Worm (Caenorhabditis elegans): Measurements from ENCODE around the gene E02C12.9.

- TF ChIP-seq nhr-84 (tag; optimal IDR thresholded peaks at IDR 0.05), result no peak
- TF ChIP-seq zag-1 (tag; optimal IDR thresholded peaks at IDR 0.05), result no peak
- TF ChIP-seq mdl-1 (tag; optimal IDR thresholded peaks at IDR 0.05), result no peak
- no peak for TF ChIP-seq egl-13 (tag; optimal IDR thresholded peaks at IDR 0.05)
- no peak for TF ChIP-seq lir-3 (tag; optimal IDR thresholded peaks at IDR 0.05; ENCODE audit: poor library complexity)
- TF ChIP-seq snu-23 (GFP tag; optimal IDR thresholded peaks at IDR 0.05), result no peak
- TF ChIP-seq jun-1 (tag; optimal IDR thresholded peaks at IDR 0.05), result no peak
- no peak for TF ChIP-seq snpc-4 (tag; optimal IDR thresholded peaks at IDR 0.05)
- TF ChIP-seq irx-1 (tag; optimal IDR thresholded peaks at IDR 0.05), result no peak
- TF ChIP-seq nhr-11 (tag; optimal IDR thresholded peaks at IDR 0.05), result no peak
- TF ChIP-seq nhr-77 (tag; optimal IDR thresholded peaks at IDR 0.05), result no peak
- TF ChIP-seq ces-1 (GFP tag; optimal IDR thresholded peaks at IDR 0.05), result no peak
- no peak for TF ChIP-seq elt-3 (tag; optimal IDR thresholded peaks at IDR 0.05)
These were observed 22.3 kb downstream of the E02C12.9 start, which contains the start of gene srx-46 for ce11 chrV:9352947-9353346.

All from whole organism, L1 larva.